Worm (Caenorhabditis elegans) whole organism, young adult: ENCODE data around the gene irld-17.
A peak's percentile ranks its signal among the peaks of the same experiment; 100 is the strongest.

ENCODE experiments used
- B0035.1 ChIP-seq: sonication (generic microtip); optimal IDR thresholded peaks from 2 replicates; lab custom pipeline; 2016; ENCODE audit warnings: missing genetic modification characterization, mild to moderate bottlenecking, missing compliant biosample characterization, missing genotype, missing genetic modification reagents
- B0261.1 ChIP-seq: sonication (generic microtip); optimal IDR thresholded peaks from 2 replicates; lab custom pipeline; 2016; ENCODE audit warnings: mild to moderate bottlenecking, missing genetic modification characterization, moderate library complexity, missing compliant biosample characterization
- C06A6.2 ChIP-seq: fragments of 200-800 bp; sonication (Bioruptor generic); conservative IDR thresholded peaks from 2 replicates; pipeline ENCODE4 v1.3.6; 2022; ENCODE audit warnings: missing genetic modification characterization, missing compliant biosample characterization
- C17E4.6 ChIP-seq: fragments of 200-800 bp; sonication (Bioruptor generic); IDR thresholded peaks from 2 replicates; pipeline ENCODE4 v1.3.6; 2022; ENCODE audit warnings: missing genetic modification reagents, missing genetic modification characterization, missing compliant biosample characterization
- F23B12.7 ChIP-seq: sonication (generic microtip); optimal IDR thresholded peaks from 2 replicates; lab custom pipeline; 2017; ENCODE audit warnings: missing genetic modification characterization, mild to moderate bottlenecking, missing compliant biosample characterization, antibody characterized with exemption, moderate library complexity; ENCODE audit not compliant: insufficient read depth
- T07F8.4 ChIP-seq: sonication (generic microtip); optimal IDR thresholded peaks from 2 replicates; lab custom pipeline; 2016; ENCODE audit warnings: mild to moderate bottlenecking, missing genetic modification characterization, moderate library complexity, missing compliant biosample characterization
- Y79H2A.3 ChIP-seq: fragments of 200-800 bp; sonication (Bioruptor generic); conservative IDR thresholded peaks from 2 replicates; pipeline ENCODE4 v1.3.6; 2022; ENCODE audit warnings: missing genetic modification reagents, missing genetic modification characterization, missing compliant biosample characterization
- ZK185.1 ChIP-seq: sonication (generic microtip); optimal IDR thresholded peaks from 2 replicates; lab custom pipeline; 2016; ENCODE audit warnings: mild to moderate bottlenecking, missing genetic modification characterization, missing compliant biosample characterization; ENCODE audit not compliant: poor library complexity, severe bottlenecking
- atf-7 ChIP-seq: sonication (generic microtip); optimal IDR thresholded peaks from 2 replicates; lab custom pipeline; 2017; ENCODE audit warnings: mild to moderate bottlenecking, missing genetic modification characterization, missing compliant biosample characterization
- attf-5 ChIP-seq: fragments of 200-800 bp; sonication (Bioruptor generic); optimal IDR thresholded peaks from 2 replicates; lab custom pipeline; 2018; ENCODE audit warnings: mild to moderate bottlenecking, missing genetic modification characterization, missing compliant biosample characterization
- bed-2 ChIP-seq: fragments of 200-800 bp; sonication (Bioruptor generic); IDR thresholded peaks from 2 replicates; pipeline ENCODE4 v1.3.6; 2022; ENCODE audit warnings: missing genetic modification reagents, missing genetic modification characterization, missing compliant biosample characterization
- cebp-2 ChIP-seq: fragments of 200-800 bp; sonication (Bioruptor generic); IDR thresholded peaks from 2 replicates; pipeline ENCODE4 v1.3.6; 2022; ENCODE audit warnings: missing genetic modification characterization, missing compliant biosample characterization
- ceh-27 ChIP-seq: fragments of 200-800 bp; sonication (Bioruptor generic); optimal IDR thresholded peaks from 2 replicates; lab custom pipeline; 2018; ENCODE audit warnings: mild to moderate bottlenecking, missing genetic modification characterization, moderate library complexity, missing compliant biosample characterization
- dpff-1 ChIP-seq: sonication (generic microtip); optimal IDR thresholded peaks from 2 replicates; lab custom pipeline; 2017; ENCODE audit warnings: mild to moderate bottlenecking, missing genetic modification characterization, missing compliant biosample characterization
- egl-18 ChIP-seq: fragments of 200-800 bp; sonication (Bioruptor generic); IDR thresholded peaks from 2 replicates; pipeline ENCODE4 v1.3.6; 2022; ENCODE audit warnings: missing genetic modification reagents, missing genetic modification characterization, missing compliant biosample characterization
- egrh-3 ChIP-seq: fragments of 200-800 bp; sonication (Bioruptor generic); IDR thresholded peaks from 2 replicates; pipeline ENCODE4 v1.3.6; 2022; ENCODE audit warnings: missing genetic modification reagents, missing genetic modification characterization, missing compliant biosample characterization
- fkh-3 ChIP-seq: sonication (generic microtip); optimal IDR thresholded peaks from 2 replicates; lab custom pipeline; 2016; ENCODE audit warnings: mild to moderate bottlenecking, missing genetic modification characterization, missing compliant biosample characterization
- lin-40 ChIP-seq: sonication (generic microtip); optimal IDR thresholded peaks from 2 replicates; lab custom pipeline; 2016; ENCODE audit warnings: missing genetic modification characterization, mild to moderate bottlenecking, missing compliant biosample characterization, missing genotype, missing genetic modification reagents
- lir-1 ChIP-seq: fragments of 200-800 bp; sonication (Bioruptor generic); conservative IDR thresholded peaks from 2 replicates; pipeline ENCODE4 v1.3.6; 2022; ENCODE audit warnings: missing genetic modification reagents, missing genetic modification characterization, missing compliant biosample characterization
- madf-10 ChIP-seq: sonication (generic microtip); optimal IDR thresholded peaks from 2 replicates; lab custom pipeline; 2016; ENCODE audit warnings: mild to moderate bottlenecking, missing genetic modification characterization, missing compliant biosample characterization
- madf-6 ChIP-seq: fragments of 200-800 bp; sonication (Bioruptor generic); IDR thresholded peaks from 2 replicates; pipeline ENCODE4 v1.3.6; 2022; ENCODE audit warnings: missing genetic modification reagents, missing genetic modification characterization, missing compliant biosample characterization
- madf-8 ChIP-seq: fragments of 200-800 bp; sonication (Bioruptor generic); conservative IDR thresholded peaks from 2 replicates; pipeline ENCODE4 v1.3.6; 2022; ENCODE audit warnings: missing genetic modification reagents, missing genetic modification characterization, missing compliant biosample characterization
- mcd-1 ChIP-seq: fragments of 200-800 bp; sonication (Bioruptor generic); IDR thresholded peaks from 2 replicates; pipeline ENCODE4 v1.3.6; 2022; ENCODE audit warnings: missing genetic modification reagents, missing genetic modification characterization, missing compliant biosample characterization
- mes-4 ChIP-seq: sonication (generic microtip); optimal IDR thresholded peaks from 2 replicates; lab custom pipeline; 2016; ENCODE audit warnings: missing genotype, missing genetic modification characterization, missing compliant biosample characterization
- nhr-80 ChIP-seq: sonication (generic microtip); optimal IDR thresholded peaks from 2 replicates; lab custom pipeline; 2016; ENCODE audit warnings: missing genetic modification characterization, missing compliant biosample characterization
- nhr-90 ChIP-seq: sonication (generic microtip); optimal IDR thresholded peaks from 2 replicates; lab custom pipeline; 2016; ENCODE audit warnings: missing genotype, mild to moderate bottlenecking, missing genetic modification characterization, missing compliant biosample characterization
- rec-8 ChIP-seq, 2 experiments: sonication (generic microtip); optimal IDR thresholded peaks; 2 replicates each; lab custom pipeline; 2016; ENCODE audit warnings: mild to moderate bottlenecking in 2 of 2, missing genetic modification characterization in 2 of 2, missing genetic modification reagents in 2 of 2, missing genotype in 2 of 2, missing biosample characterization in 1 of 2, missing compliant biosample characterization in 1 of 2, moderate library complexity in 1 of 2
- repo-1 ChIP-seq: sonication (generic microtip); optimal IDR thresholded peaks from 2 replicates; lab custom pipeline; 2017; ENCODE audit warnings: mild to moderate bottlenecking, missing genetic modification characterization, missing compliant biosample characterization
- sdz-38 ChIP-seq: sonication (generic microtip); optimal IDR thresholded peaks from 2 replicates; lab custom pipeline; 2016; ENCODE audit warnings: missing genotype, missing genetic modification characterization, missing compliant biosample characterization
- snpc-4 ChIP-seq, 5 experiments: fragments of 150-350 bp in 1 of 5; sonication (generic microtip) in 4 of 5; optimal IDR thresholded peaks; 2 replicates each; lab custom pipeline; 2014 to 2018; ENCODE audit warnings: missing genetic modification characterization in 5 of 5, missing biosample characterization in 3 of 5, antibody characterized with exemption in 2 of 5, mild to moderate bottlenecking in 2 of 5, missing compliant biosample characterization in 2 of 5, missing genotype in 2 of 5, moderate library complexity in 2 of 5, missing genetic modification reagents in 1 of 5
- tlf-1 ChIP-seq: fragments of 200-800 bp; sonication (Bioruptor generic); optimal IDR thresholded peaks from 2 replicates; lab custom pipeline; 2018; ENCODE audit warnings: mild to moderate bottlenecking, missing genetic modification characterization, missing compliant biosample characterization
- unc-130 ChIP-seq: sonication (generic microtip); optimal IDR thresholded peaks from 2 replicates; lab custom pipeline; 2016; ENCODE audit warnings: missing genetic modification reagents, missing genetic modification characterization, missing compliant biosample characterization
- xnd-1 ChIP-seq: sonication (generic microtip); optimal IDR thresholded peaks from 2 replicates; lab custom pipeline; 2016; ENCODE audit warnings: missing genotype, missing genetic modification reagents, missing genetic modification characterization, missing compliant biosample characterization
- zfh-2 ChIP-seq: fragments of 200-800 bp; sonication (Bioruptor generic); conservative IDR thresholded peaks from 2 replicates; pipeline ENCODE4 v1.3.6; 2022; ENCODE audit warnings: missing genetic modification reagents, missing genetic modification characterization, missing compliant biosample characterization
- ztf-18 ChIP-seq: sonication (generic microtip); optimal IDR thresholded peaks from 2 replicates; lab custom pipeline; 2016; ENCODE audit warnings: missing genotype, mild to moderate bottlenecking, missing genetic modification characterization, missing compliant biosample characterization
- ztf-6 ChIP-seq: fragments of 200-800 bp; sonication (Bioruptor generic); IDR thresholded peaks from 2 replicates; pipeline ENCODE4 v1.3.6; 2022; ENCODE audit warnings: missing genetic modification reagents, missing genetic modification characterization, missing compliant biosample characterization

irld-17 gene

ce11 chrV:1631717-1632116, at the start of gene irld-17:
Gene irld-17 (plus strand): TSS chrV:1632017.
- TF ChIP-seq Y79H2A.3, result no peak
- no peak for TF ChIP-seq snpc-4 (GFP tag; optimal IDR thresholded peaks at IDR 0.05; lab: Kevin White, UChicago)
- TF ChIP-seq snpc-4 (tag; optimal IDR thresholded peaks at IDR 0.05; lab: Kevin White, UChicago), result no peak
- no peak for TF ChIP-seq lir-1
- TF ChIP-seq ztf-18 (tag; lab: Kevin White, UChicago), result no peak
- TF ChIP-seq mes-4, result no peak
- TF ChIP-seq rec-8 (tag; optimal IDR thresholded peaks at IDR 0.05; lab: Kevin White, UChicago), result no peak
- no peak for TF ChIP-seq cebp-2 (GFP tag; lab: Robert Waterston, UW)
- no peak for TF ChIP-seq C17E4.6 (GFP tag; lab: Robert Waterston, UW)
- TF ChIP-seq madf-6, result no peak
- TF ChIP-seq F23B12.7 (tag; lab: Kevin White, UChicago), result no peak
- no peak for TF ChIP-seq ztf-6 (GFP tag; lab: Robert Waterston, UW)
- no peak for TF ChIP-seq repo-1
- no peak for TF ChIP-seq madf-10 (tag; lab: Kevin White, UChicago)
- TF ChIP-seq zfh-2 (GFP tag; lab: Robert Waterston, UW), result no peak
- no peak for TF ChIP-seq sdz-38 (tag; lab: Kevin White, UChicago)
- no peak for TF ChIP-seq unc-130 (GFP tag; lab: Kevin White, UChicago)
- no peak for TF ChIP-seq nhr-90 (tag; lab: Kevin White, UChicago)
- TF ChIP-seq C06A6.2 (GFP tag; lab: Robert Waterston, UW), result no peak
- TF ChIP-seq bed-2, result no peak
- TF ChIP-seq fkh-3, result no peak

ce11 chrV:1583242-1583641, 48.6 kb upstream of the irld-17 start:
- TF ChIP-seq tlf-1 (no peak), zfh-2 (GFP tag; lab: Robert Waterston, UW) (peak; percentile 51)

- TF ChIP-seq ceh-27 (GFP tag; lab: Kevin White, UChicago) (no peak), T07F8.4 (tag; lab: Kevin White, UChicago) (no peak), madf-8 (GFP tag; lab: Robert Waterston, UW) (no peak), B0261.1 (tag; lab: Kevin White, UChicago) (no peak), sdz-38 (tag; lab: Kevin White, UChicago) (no peak), madf-6 (no peak)
Observed at ce11 chrV:1585411-1585810, 46.4 kb upstream of the irld-17 start, which contains the start of gene F16B4.7. Gene F16B4.7 (plus strand): TSS chrV:1585711.

ce11 chrV:1586906-1587305, 44.9 kb upstream of the irld-17 start, which contains the start of gene F16B4.6:
Gene F16B4.6 (plus strand): TSS chrV:1587206.
- TF ChIP-seq ZK185.1 (tag; lab: Kevin White, UChicago) (no peak), lin-40 (tag; lab: Kevin White, UChicago) (no peak), mcd-1 (GFP tag; lab: Robert Waterston, UW) (no peak), xnd-1 (tag; lab: Kevin White, UChicago) (no peak), nhr-80 (no peak), atf-7 (tag; lab: Kevin White, UChicago) (no peak), B0035.1 (no peak), egl-18 (no peak), dpff-1 (tag; lab: Kevin White, UChicago) (no peak), fkh-3 (no peak), attf-5 (GFP tag; lab: Kevin White, UChicago) (no peak), egrh-3 (GFP tag; lab: Robert Waterston, UW) (no peak), snpc-4 (GFP tag; optimal IDR thresholded peaks at IDR 0.05; lab: Kevin White, UChicago) (no peak), snpc-4 (tag; optimal IDR thresholded peaks at IDR 0.05; lab: Kevin White, UChicago) (no peak), bed-2 (no peak)
